Fruit fly (Drosophila melanogaster) whole organism, embryonic: ENCODE results near the gene CG32801.

ENCODE experiments used
- Aef1 ChIP-seq: fragments of 200-800 bp; sonication (Bioruptor generic); IDR thresholded peaks from 3 replicates; pipeline ENCODE4 v1.3.6; 2022; ENCODE audit warnings: missing biosample characterization, missing genetic modification characterization
- B-H2 ChIP-seq: fragments of 200-800 bp; sonication (Bioruptor generic); optimal IDR thresholded peaks from 2 replicates; lab custom pipeline; 2018; ENCODE audit warnings: missing biosample characterization, mild to moderate bottlenecking, missing genetic modification characterization
- Bgb ChIP-seq: fragments of 200-800 bp; sonication (Bioruptor generic); IDR thresholded peaks from 2 replicates; pipeline ENCODE4 v1.3.6; 2022; ENCODE audit warnings: missing biosample characterization, missing genetic modification characterization; ENCODE audit not compliant: partially characterized antibody
- BtbVII ChIP-seq: fragments of 200-800 bp; sonication (Bioruptor generic); optimal IDR thresholded peaks from 3 replicates; lab custom pipeline; 2017; ENCODE audit warnings: missing biosample characterization, mild to moderate bottlenecking, missing genetic modification characterization
- CG11696 ChIP-seq: fragments of 200-800 bp; sonication (Bioruptor generic); IDR thresholded peaks from 2 replicates; pipeline ENCODE4 v1.3.6; 2022; ENCODE audit warnings: missing biosample characterization, missing genetic modification characterization
- CG12659 ChIP-seq: fragments of 200-800 bp; sonication (Bioruptor generic); optimal IDR thresholded peaks from 3 replicates; lab custom pipeline; 2017; ENCODE audit warnings: mild to moderate bottlenecking, missing biosample characterization, missing genetic modification reagents, missing genetic modification characterization
- CG13424 ChIP-seq: fragments of 200-800 bp; sonication (Bioruptor generic); optimal IDR thresholded peaks from 2 replicates; lab custom pipeline; 2019; ENCODE audit warnings: missing biosample characterization, mild to moderate bottlenecking, missing genetic modification characterization, moderate library complexity
- CG1602 ChIP-seq: fragments of 200-800 bp; sonication (Bioruptor generic); optimal IDR thresholded peaks from 3 replicates; lab custom pipeline; 2016; ENCODE audit warnings: missing biosample characterization, missing genetic modification characterization
- CG17328 ChIP-seq: fragments of 200-800 bp; sonication (Bioruptor generic); IDR thresholded peaks from 2 replicates; pipeline ENCODE4 v1.3.6; 2022; ENCODE audit warnings: missing biosample characterization, missing genetic modification characterization
- CG17385 ChIP-seq: fragments of 200-800 bp; sonication (Bioruptor generic); optimal IDR thresholded peaks from 3 replicates; lab custom pipeline; 2018; ENCODE audit warnings: missing biosample characterization, mild to moderate bottlenecking, missing genetic modification characterization
- CG17802 ChIP-seq: fragments of 200-800 bp; sonication (Bioruptor generic); optimal IDR thresholded peaks from 2 replicates; lab custom pipeline; 2018; ENCODE audit warnings: missing biosample characterization, mild to moderate bottlenecking, missing genetic modification characterization, moderate library complexity
- CG18619 ChIP-seq: fragments of 200-800 bp; sonication (Bioruptor generic); optimal IDR thresholded peaks from 3 replicates; lab custom pipeline; 2017; ENCODE audit warnings: missing biosample characterization, mild to moderate bottlenecking, missing genetic modification characterization
- CG2712 ChIP-seq: fragments of 200-800 bp; optimal IDR thresholded peaks from 3 replicates; lab custom pipeline; 2019; ENCODE audit warnings: missing biosample characterization, mild to moderate bottlenecking, missing genetic modification characterization, moderate library complexity
- CG30403 ChIP-seq: fragments of 200-800 bp; sonication (Bioruptor generic); optimal IDR thresholded peaks from 3 replicates; lab custom pipeline; 2016; ENCODE audit warnings: missing biosample characterization, missing genetic modification characterization
- CG3163 ChIP-seq: fragments of 200-800 bp; sonication (Bioruptor generic); optimal IDR thresholded peaks from 3 replicates; lab custom pipeline; 2016; ENCODE audit warnings: missing biosample characterization, missing genetic modification characterization
- CG32532 ChIP-seq: fragments of 200-800 bp; sonication (Bioruptor generic); IDR thresholded peaks from 2 replicates; pipeline ENCODE4 v1.3.6; 2022; ENCODE audit warnings: missing biosample characterization, missing genetic modification characterization
- CG34224 ChIP-seq: fragments of 200-800 bp; sonication (Bioruptor generic); IDR thresholded peaks from 3 replicates; pipeline ENCODE4 v1.3.6; 2022; ENCODE audit warnings: missing biosample characterization, missing genetic modification characterization; ENCODE audit not compliant: partially characterized antibody
- CG34376 ChIP-seq: fragments of 200-800 bp; sonication (Bioruptor generic); optimal IDR thresholded peaks from 2 replicates; lab custom pipeline; 2018; ENCODE audit warnings: missing biosample characterization, mild to moderate bottlenecking, missing genetic modification characterization
- CG3847 ChIP-seq: fragments of 200-800 bp; sonication (Bioruptor generic); IDR thresholded peaks from 2 replicates; pipeline ENCODE4 v1.3.6; 2022; ENCODE audit warnings: missing biosample characterization, missing genetic modification characterization
- CG4820 ChIP-seq: fragments of 200-800 bp; sonication (Bioruptor generic); optimal IDR thresholded peaks from 3 replicates; lab custom pipeline; 2016; ENCODE audit warnings: missing biosample characterization, missing genetic modification characterization
- CG6813 ChIP-seq: fragments of 200-800 bp; sonication (Bioruptor generic); optimal IDR thresholded peaks from 2 replicates; lab custom pipeline; 2017; ENCODE audit warnings: missing biosample characterization, missing genetic modification characterization, mild to moderate bottlenecking, moderate library complexity, missing genetic modification reagents
- CkIIα-i1 ChIP-seq: fragments of 200-800 bp; sonication (Bioruptor generic); IDR thresholded peaks from 2 replicates; pipeline ENCODE4 v1.3.6; 2022; ENCODE audit warnings: missing biosample characterization, missing genetic modification characterization
- Dip2 ChIP-seq: fragments of 200-800 bp; sonication (Bioruptor generic); IDR thresholded peaks from 2 replicates; pipeline ENCODE4 v1.3.6; 2022; ENCODE audit warnings: missing biosample characterization, missing genetic modification characterization
- Dref ChIP-seq: fragments of 200-800 bp; sonication (Bioruptor generic); IDR thresholded peaks from 2 replicates; pipeline ENCODE4 v1.3.6; 2022; ENCODE audit warnings: missing biosample characterization, missing genetic modification characterization
- Ets65A ChIP-seq: fragments of 200-800 bp; sonication (Bioruptor generic); peaks from one replicate; lab custom pipeline; 2016; ENCODE audit warnings: missing biosample characterization, missing genetic modification characterization
- HmgZ ChIP-seq: fragments of 200-800 bp; sonication (Bioruptor generic); optimal IDR thresholded peaks from 2 replicates; lab custom pipeline; 2018; ENCODE audit warnings: missing biosample characterization, mild to moderate bottlenecking, missing genetic modification characterization
- Hr78 ChIP-seq, 2 experiments: fragments of 200-800 bp in 1 of 2; fragments of >200 bp in 1 of 2; sonication (Bioruptor generic) in 1 of 2; optimal IDR thresholded peaks; 2 replicates each; lab custom pipeline; 2017 to 2019; ENCODE audit warnings: missing biosample characterization in 2 of 2, missing genetic modification characterization in 2 of 2, mild to moderate bottlenecking in 1 of 2, moderate library complexity in 1 of 2
- Lim3 ChIP-seq: fragments of 200-800 bp; sonication (Bioruptor generic); IDR thresholded peaks from 2 replicates; pipeline ENCODE4 v1.3.6; 2022; ENCODE audit warnings: missing biosample characterization, missing genetic modification characterization
- PHDP ChIP-seq: fragments of 200-800 bp; sonication (Bioruptor generic); optimal IDR thresholded peaks from 3 replicates; lab custom pipeline; 2018; ENCODE audit warnings: missing biosample characterization, mild to moderate bottlenecking, missing genetic modification characterization, moderate library complexity
- Side ChIP-seq: fragments of 200-800 bp; sonication (Bioruptor generic); optimal IDR thresholded peaks from 2 replicates; lab custom pipeline; 2016; ENCODE audit warnings: missing biosample characterization, missing genetic modification characterization
- Sry-δ ChIP-seq: fragments of 200-800 bp; sonication (Bioruptor generic); optimal IDR thresholded peaks from 2 replicates; lab custom pipeline; 2016; ENCODE audit warnings: missing biosample characterization, missing genetic modification characterization
- TFAM ChIP-seq: fragments of 200-800 bp; sonication (Bioruptor generic); optimal IDR thresholded peaks from 2 replicates; lab custom pipeline; 2017; ENCODE audit warnings: missing biosample characterization, missing genetic modification characterization, inconsistent platforms
- amos ChIP-seq: fragments of 200-800 bp; sonication (Bioruptor generic); IDR thresholded peaks from 2 replicates; pipeline ENCODE4 v1.3.6; 2022; ENCODE audit warnings: missing biosample characterization, missing genetic modification characterization; ENCODE audit not compliant: partially characterized antibody
- caup ChIP-seq: fragments of 200-800 bp; sonication (Bioruptor generic); optimal IDR thresholded peaks from 3 replicates; lab custom pipeline; 2017; ENCODE audit warnings: missing biosample characterization, mild to moderate bottlenecking, missing genetic modification characterization, moderate library complexity; ENCODE audit not compliant: severe bottlenecking
- corto ChIP-seq: fragments of 200-800 bp; sonication (Bioruptor generic); optimal IDR thresholded peaks from 2 replicates; lab custom pipeline; 2016; ENCODE audit warnings: missing biosample characterization, mild to moderate bottlenecking, missing genetic modification characterization, moderate library complexity
- fd96Cb ChIP-seq: fragments of 200-800 bp; sonication (Bioruptor generic); optimal IDR thresholded peaks from 2 replicates; lab custom pipeline; 2018; ENCODE audit warnings: missing biosample characterization, mild to moderate bottlenecking, missing genetic modification characterization, moderate library complexity
- gro ChIP-seq: fragments of 200-800 bp; sonication (Bioruptor generic); optimal IDR thresholded peaks from 2 replicates; lab custom pipeline; 2016; ENCODE audit warnings: missing biosample characterization, missing genetic modification characterization
- lov ChIP-seq, 2 experiments: fragments of 200-800 bp in 1 of 2; fragments of >200 bp in 1 of 2; sonication (Bioruptor generic) in 1 of 2; IDR thresholded peaks in 1 of 2; optimal IDR thresholded peaks in 1 of 2; 2 replicates in 1 of 2; 3 replicates in 1 of 2; pipeline versions ENCODE4 v1.3.6 to Lab custom; 2017 to 2022; ENCODE audit warnings: missing biosample characterization in 1 of 2, missing genetic modification characterization in 1 of 2
- luna ChIP-seq: fragments of 200-800 bp; sonication (Bioruptor generic); optimal IDR thresholded peaks from 2 replicates; lab custom pipeline; 2016; ENCODE audit warnings: missing biosample characterization, missing genetic modification characterization
- mam ChIP-seq: fragments of 200-800 bp; sonication (Bioruptor generic); optimal IDR thresholded peaks from 3 replicates; lab custom pipeline; 2016; ENCODE audit warnings: missing biosample characterization, missing genetic modification characterization
- onecut ChIP-seq: fragments of 200-800 bp; sonication (Bioruptor generic); IDR thresholded peaks from 2 replicates; pipeline ENCODE4 v1.3.6; 2022; ENCODE audit warnings: missing biosample characterization, missing genetic modification characterization
- pb ChIP-seq: fragments of 200-800 bp; sonication (Bioruptor generic); optimal IDR thresholded peaks from 3 replicates; lab custom pipeline; 2016; ENCODE audit warnings: missing biosample characterization, missing genetic modification characterization
- peb ChIP-seq: fragments of 200-800 bp; sonication (Bioruptor generic); IDR thresholded peaks from 2 replicates; pipeline ENCODE4 v1.3.6; 2022; ENCODE audit warnings: missing biosample characterization, missing genetic modification characterization
- pros ChIP-seq: fragments of 200-800 bp; sonication (Bioruptor generic); optimal IDR thresholded peaks from 3 replicates; lab custom pipeline; 2019; ENCODE audit warnings: missing biosample characterization, mild to moderate bottlenecking, missing genetic modification characterization, moderate library complexity
- salm ChIP-seq: fragments of 200-800 bp; sonication (Bioruptor generic); optimal IDR thresholded peaks from 2 replicates; lab custom pipeline; 2018; ENCODE audit warnings: missing biosample characterization, mild to moderate bottlenecking, missing genetic modification characterization
- so ChIP-seq: fragments of 200-800 bp; sonication (Bioruptor generic); IDR thresholded peaks from 3 replicates; pipeline ENCODE4 v1.3.6; 2022; ENCODE audit warnings: missing biosample characterization, missing genetic modification characterization
- sug ChIP-seq: fragments of 200-800 bp; optimal IDR thresholded peaks from 2 replicates; lab custom pipeline; 2019; ENCODE audit warnings: missing biosample characterization, mild to moderate bottlenecking, missing genetic modification characterization, moderate library complexity
- tio ChIP-seq: fragments of 200-800 bp; sonication (Bioruptor generic); optimal IDR thresholded peaks from 2 replicates; lab custom pipeline; 2017; ENCODE audit warnings: missing biosample characterization, missing genetic modification characterization, inconsistent platforms
- zfh1 ChIP-seq: fragments of 200-800 bp; sonication (Bioruptor generic); IDR thresholded peaks from 3 replicates; pipeline ENCODE4 v1.3.6; 2022; ENCODE audit warnings: missing biosample characterization, missing genetic modification characterization

CG32801 gene

DNA sequence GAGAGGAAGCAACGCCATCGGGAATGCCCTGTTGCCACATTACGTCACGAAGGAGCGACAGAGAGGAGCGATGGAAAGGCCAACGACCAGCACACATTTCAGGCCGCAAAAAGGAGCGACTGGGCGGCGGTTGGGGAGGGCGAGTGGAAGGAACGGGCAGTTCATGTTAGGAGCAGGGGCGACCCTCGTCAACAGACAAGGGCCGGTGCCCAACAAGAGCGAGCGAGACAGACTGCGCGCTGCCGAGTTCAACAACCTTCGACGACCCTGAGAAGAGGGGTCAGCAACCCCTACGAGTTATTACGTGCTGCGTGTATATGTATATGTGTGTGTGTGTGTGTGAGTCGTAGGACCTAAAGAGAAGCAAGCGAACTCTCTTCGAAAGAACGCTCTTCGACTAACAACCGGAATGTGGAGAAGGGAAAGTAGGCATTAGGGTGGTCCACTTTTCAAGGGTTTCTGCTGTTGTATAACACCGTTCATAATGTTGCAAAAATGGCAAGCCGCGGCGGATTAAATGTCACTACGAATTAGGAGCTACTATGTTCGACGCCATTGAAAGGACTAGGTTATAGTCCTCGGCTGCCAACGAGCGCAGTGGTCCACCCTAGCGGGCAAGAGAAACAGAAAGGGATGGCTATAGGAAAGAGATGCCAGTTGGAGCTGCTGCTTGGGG is 48.6 kb upstream of the CG32801 start (continued):
- peak; percentile 84 for TF ChIP-seq sug (tag; lab: Kevin White, UChicago)
- TF ChIP-seq PHDP (tag; lab: Kevin White, UChicago), result peak; percentile 97
- TF ChIP-seq CG2712 (tag; lab: Kevin White, UChicago), result peak; percentile 97
- peak; percentile 95 for TF ChIP-seq gro (GFP tag; lab: Kevin White, UChicago)
- TF ChIP-seq CG12659 (GFP tag; lab: Kevin White, UChicago), result peak; percentile 95
- peak; percentile 67 for TF ChIP-seq pros
- TF ChIP-seq Aef1 (GFP tag; lab: Robert Waterston, UW), result peak; percentile 85
- TF ChIP-seq CG11696 (GFP tag; lab: Robert Waterston, UW), result peak; percentile 85
- peak; percentile 88 for TF ChIP-seq B-H2 (GFP tag; lab: Kevin White, UChicago)
- peak; percentile 97 for TF ChIP-seq zfh1 (GFP tag; lab: Robert Waterston, UW)
- peak; percentile 94 for TF ChIP-seq so (GFP tag; lab: Robert Waterston, UW)
- TF ChIP-seq Hr78 (GFP tag; optimal IDR thresholded peaks at IDR 0.05; lab: Kevin White, UChicago), result peak in 1 of 2 experiments; percentile 86
- TF ChIP-seq CG3847 (GFP tag; lab: Robert Waterston, UW), result peak; percentile 88
- peak; percentile 99 for TF ChIP-seq Ets65A
- peak; percentile 95 for TF ChIP-seq CG17328 (GFP tag; lab: Robert Waterston, UW)
- peak; percentile 80 for TF ChIP-seq luna (GFP tag; lab: Kevin White, UChicago)
- peak; percentile 95 for TF ChIP-seq mam (GFP tag; lab: Kevin White, UChicago)
- peak; percentile 91 for TF ChIP-seq CG1602 (GFP tag; lab: Kevin White, UChicago)
- TF ChIP-seq corto (GFP tag; lab: Kevin White, UChicago), result peak; percentile 93
- TF ChIP-seq Sry-δ, result peak; percentile 63
- peak; percentile 94 for TF ChIP-seq CG18619 (GFP tag; lab: Kevin White, UChicago)
- peak; percentile 95 for TF ChIP-seq HmgZ (tag; lab: Kevin White, UChicago)
- peak; percentile 91 for TF ChIP-seq onecut (GFP tag; lab: Robert Waterston, UW)
- no peak for TF ChIP-seq Lim3 (GFP tag; lab: Robert Waterston, UW)
- TF ChIP-seq amos (GFP tag; lab: Robert Waterston, UW), result no peak
- TF ChIP-seq pb, result peak; percentile 96
- peak; percentile 96 for TF ChIP-seq CG13424 (tag; lab: Kevin White, UChicago)
- TF ChIP-seq CG17385 (GFP tag; lab: Kevin White, UChicago), result peak; percentile 90
- TF ChIP-seq Dip2, result no peak
- peak; percentile 96 for TF ChIP-seq fd96Cb (tag; lab: Kevin White, UChicago)
- TF ChIP-seq tio (GFP tag; lab: Kevin White, UChicago), result peak; percentile 89
- no peak for TF ChIP-seq Bgb (GFP tag; lab: Robert Waterston, UW)
- peak; percentile 92 for TF ChIP-seq CG4820 (GFP tag; lab: Kevin White, UChicago)
- no peak for TF ChIP-seq Dref
- TF ChIP-seq caup (GFP tag; lab: Kevin White, UChicago), result peak; percentile 96
- TF ChIP-seq CG30403 (GFP tag; lab: Kevin White, UChicago), result peak; percentile 95
- no peak for TF ChIP-seq lov (optimal IDR thresholded peaks at IDR 0.05; lab: Kevin White, UChicago)
- peak; percentile 95 for TF ChIP-seq lov (GFP tag; IDR thresholded peaks at IDR 0.05; lab: Robert Waterston, UW)
- TF ChIP-seq CkIIα-i1 (GFP tag; lab: Robert Waterston, UW), result peak; percentile 86
- TF ChIP-seq peb (GFP tag; lab: Robert Waterston, UW), result peak; percentile 87
- TF ChIP-seq CG34376 (GFP tag; lab: Kevin White, UChicago), result peak; percentile 83
- peak; percentile 93 for TF ChIP-seq salm (tag; lab: Kevin White, UChicago)
- peak; percentile 94 for TF ChIP-seq BtbVII (GFP tag; lab: Kevin White, UChicago)
- peak; percentile 88 for TF ChIP-seq CG17802 (tag; lab: Kevin White, UChicago)
- TF ChIP-seq Side, result peak; percentile 96
- peak; percentile 86 for TF ChIP-seq TFAM
- TF ChIP-seq CG3163, result peak; percentile 99
- TF ChIP-seq CG32532, result peak; percentile 95
- TF ChIP-seq CG34224 (GFP tag; lab: Robert Waterston, UW), result no peak
- TF ChIP-seq CG6813 (GFP tag; lab: Kevin White, UChicago), result peak; percentile 97
